Worm (Caenorhabditis elegans) whole organism, mixed stage, embryonic: Measurements from ENCODE around the gene R02D5.7.

Experiments
- ces-1 ChIP-seq: fragments of 150-350 bp; optimal IDR thresholded peaks from 2 replicates; lab custom pipeline; 2014; ENCODE audit warnings: missing biosample characterization, missing genetic modification reagents, missing genetic modification characterization
- elt-1 ChIP-seq: sonication (generic microtip); optimal IDR thresholded peaks from 2 replicates; lab custom pipeline; 2017; ENCODE audit warnings: missing genetic modification characterization, mild to moderate bottlenecking, missing compliant biosample characterization, antibody characterized with exemption, moderate library complexity, borderline replicate concordance; ENCODE audit not compliant: insufficient read depth
- hlh-1 ChIP-seq: fragments of 150-350 bp; optimal IDR thresholded peaks from 2 replicates; lab custom pipeline; 2014; ENCODE audit warnings: missing biosample characterization, missing genetic modification reagents, missing genetic modification characterization
- lin-13 ChIP-seq: fragments of 150-350 bp; optimal IDR thresholded peaks from 2 replicates; lab custom pipeline; 2014; ENCODE audit warnings: missing biosample characterization, missing genetic modification characterization
- lsy-2 ChIP-seq: fragments of 150-350 bp; optimal IDR thresholded peaks from 2 replicates; lab custom pipeline; 2014; ENCODE audit warnings: missing biosample characterization, missing genetic modification characterization
- mep-1 ChIP-seq: fragments of 150-350 bp; optimal IDR thresholded peaks from 2 replicates; lab custom pipeline; 2017; ENCODE audit warnings: missing biosample characterization, missing genetic modification reagents, missing genetic modification characterization, inconsistent platforms
- nhr-12 ChIP-seq: fragments of 150-350 bp; optimal IDR thresholded peaks from 2 replicates; lab custom pipeline; 2014; ENCODE audit warnings: missing biosample characterization, missing genetic modification characterization
- nhr-237 ChIP-seq: fragments of 150-350 bp; optimal IDR thresholded peaks from 2 replicates; lab custom pipeline; 2014; ENCODE audit warnings: missing biosample characterization, missing genetic modification characterization
- nhr-28 ChIP-seq: fragments of 150-350 bp; optimal IDR thresholded peaks from 2 replicates; lab custom pipeline; 2014; ENCODE audit warnings: missing biosample characterization, missing genetic modification characterization
- nhr-76 ChIP-seq: sonication (generic microtip); optimal IDR thresholded peaks from 2 replicates; lab custom pipeline; 2017; ENCODE audit warnings: missing biosample characterization, missing genetic modification characterization
- pha-4 ChIP-seq: fragments of 150-350 bp; optimal IDR thresholded peaks from 2 replicates; lab custom pipeline; 2018; ENCODE audit warnings: missing biosample characterization, missing genetic modification reagents, missing genetic modification characterization
- snpc-4 ChIP-seq: fragments of 150-350 bp; optimal IDR thresholded peaks from 2 replicates; lab custom pipeline; 2014; ENCODE audit warnings: missing biosample characterization, missing genetic modification characterization
- unc-62 ChIP-seq: fragments of 150-350 bp; optimal IDR thresholded peaks from 2 replicates; lab custom pipeline; 2014; ENCODE audit warnings: missing biosample characterization, missing genetic modification reagents, missing genetic modification characterization
- ztf-11 ChIP-seq: fragments of 150-350 bp; optimal IDR thresholded peaks from 2 replicates; lab custom pipeline; 2014; ENCODE audit warnings: missing biosample characterization, missing genetic modification characterization

- no peak for TF ChIP-seq unc-62 (GFP tag; lab: Kevin White, UChicago)
- no peak for TF ChIP-seq hlh-1
- TF ChIP-seq nhr-28 (tag; lab: Kevin White, UChicago): no peak
- TF ChIP-seq mep-1: no peak
- TF ChIP-seq ces-1 (GFP tag; lab: Kevin White, UChicago): no peak
- TF ChIP-seq nhr-76: no peak
- no peak for TF ChIP-seq snpc-4 (tag; lab: Kevin White, UChicago)
- TF ChIP-seq nhr-12 (tag; lab: Kevin White, UChicago): no peak
- no peak for TF ChIP-seq lsy-2 (tag; lab: Kevin White, UChicago)
- no peak for TF ChIP-seq nhr-237
- no peak for TF ChIP-seq pha-4
- TF ChIP-seq elt-1 (tag; lab: Kevin White, UChicago): no peak
- TF ChIP-seq lin-13 (tag; lab: Kevin White, UChicago): no peak
- no peak for TF ChIP-seq ztf-11 (tag; lab: Kevin White, UChicago)
These were observed 3.3 kb upstream of the R02D5.7 start, which contains the start of gene R02D5.4 for ce11 chrV:14484582-14484981.
